Worm (Caenorhabditis elegans) whole organism, late embryonic: ENCODE data around the gene rab-28.

Source experiments
- dve-1 ChIP-seq: sonication (generic microtip); optimal IDR thresholded peaks from 2 replicates; lab custom pipeline; 2017; ENCODE audit warnings: antibody characterized with exemption, mild to moderate bottlenecking, missing genetic modification characterization, missing compliant biosample characterization
- pha-4 ChIP-seq: fragments of 150-350 bp; optimal IDR thresholded peaks from 2 replicates; lab custom pipeline; 2018; ENCODE audit warnings: missing biosample characterization, missing genetic modification reagents, missing genetic modification characterization

- TF ChIP-seq pha-4 (no peak), dve-1 (tag; lab: Kevin White, UChicago) (no peak)
Observed at ce11 chrIV:9258547-9258946, 14.7 kb upstream of the rab-28 start.
